Worm (Caenorhabditis elegans): ENCODE measurements around the gene K10D11.7.
A peak's percentile ranks its signal among the peaks of the same experiment; 100 is the strongest.

K10D11.7 gene

ce11 chrIV:13028746-13029673, 33.2 kb upstream of the K10D11.7 start (continued):
- TF ChIP-seq dmd-9 (GFP tag; IDR thresholded peaks at IDR 0.05) (no peak), unc-39 (tag; optimal IDR thresholded peaks at IDR 0.05) (no peak), pqm-1 (tag; optimal IDR thresholded peaks at IDR 0.05) (peak; percentile 56), nhr-28 (tag; optimal IDR thresholded peaks at IDR 0.05) (peak; percentile 8), nhr-10 (tag; optimal IDR thresholded peaks at IDR 0.05) (no peak), aha-1 (tag) (peak; percentile 32), F49E8.2 (tag; optimal IDR thresholded peaks at IDR 0.05; ENCODE audit: borderline replicate concordance) (no peak), skn-1 (tag; optimal IDR thresholded peaks at IDR 0.05) (no peak), mep-1 (tag; optimal IDR thresholded peaks at IDR 0.05) (no peak), ZK546.5 (tag; optimal IDR thresholded peaks at IDR 0.05) (no peak), ces-1 (GFP tag; optimal IDR thresholded peaks at IDR 0.05) (no peak), lin-39 (tag; optimal IDR thresholded peaks at IDR 0.05) (no peak), daf-19 (GFP tag; conservative IDR thresholded peaks at IDR 0.05) (no peak), fos-1 (tag; optimal IDR thresholded peaks at IDR 0.05) (no peak), R02D3.7 (tag; optimal IDR thresholded peaks at IDR 0.05) (no peak), lin-38 (GFP tag; IDR thresholded peaks at IDR 0.05) (no peak; the same call in 1 of the 2 replicates), dve-1 (tag; optimal IDR thresholded peaks at IDR 0.05; ENCODE audit: insufficient read depth) (peak; percentile 7), ceh-20 (GFP tag; IDR thresholded peaks at IDR 0.05) (no peak), ctbp-1 (GFP tag; IDR thresholded peaks at IDR 0.05) (no peak), lir-3 (tag; optimal IDR thresholded peaks at IDR 0.05) (no peak)

DNA sequence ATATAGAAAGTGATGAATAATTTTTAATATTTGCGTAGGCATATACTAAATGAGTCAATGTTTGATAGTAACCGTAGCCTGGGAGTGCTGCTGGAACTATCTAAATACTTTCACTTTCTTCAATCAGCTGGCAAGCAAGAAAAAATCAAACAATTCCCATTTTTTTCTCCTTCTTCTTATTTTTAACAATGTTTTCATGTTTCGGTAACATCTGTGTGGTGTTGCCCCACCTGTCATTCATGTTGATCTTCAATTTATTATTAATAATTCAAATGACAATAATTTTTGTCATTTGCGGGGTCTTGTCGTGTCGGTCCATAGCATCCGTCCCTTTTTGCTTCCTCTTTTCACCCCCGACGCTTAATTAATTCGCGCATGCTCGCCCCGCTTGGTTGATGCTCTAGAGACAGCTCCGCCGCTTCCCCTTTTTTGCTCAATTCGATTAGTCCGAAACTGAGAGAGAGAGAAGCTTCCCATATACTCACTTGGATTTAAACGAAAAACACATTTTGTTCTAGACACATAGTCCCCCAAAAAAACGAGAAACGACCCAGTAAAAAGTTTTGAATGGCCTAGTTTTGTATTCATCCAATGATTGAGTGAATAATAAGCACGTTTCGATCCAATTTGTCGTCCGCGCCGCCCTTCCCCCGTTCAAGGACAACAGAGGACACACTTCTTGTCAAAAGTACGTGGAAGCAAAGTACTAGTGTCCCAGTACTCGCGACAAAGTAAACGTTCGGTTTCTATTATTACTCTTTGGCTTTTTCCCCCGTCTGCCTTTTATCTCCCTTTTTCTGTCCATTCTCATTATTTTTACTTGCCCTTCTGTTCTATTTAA, 32.2 kb upstream of the K10D11.7 start:
- TF ChIP-seq nhr-48 (tag; optimal IDR thresholded peaks at IDR 0.05) (no peak), daf-12 (tag; optimal IDR thresholded peaks at IDR 0.05) (no peak), hmg-1.1 (GFP tag; IDR thresholded peaks at IDR 0.05) (0 out of 2 replicates have a peak, but pooled peaks have one; percentile 5), vab-7 (GFP tag; IDR thresholded peaks at IDR 0.05) (no peak), rbr-2 (tag; optimal IDR thresholded peaks at IDR 0.05) (peak; percentile 7), hlh-11 (tag; optimal IDR thresholded peaks at IDR 0.05) (no peak), unc-62 (GFP tag; optimal IDR thresholded peaks at IDR 0.05 in 1 of 2) (peak in 1 of 2 experiments; percentile 97), unc-62 (tag; optimal IDR thresholded peaks at IDR 0.05) (no peak), F49E8.2 (tag; optimal IDR thresholded peaks at IDR 0.05; ENCODE audit: borderline replicate concordance) (no peak), zfp-2 (tag; optimal IDR thresholded peaks at IDR 0.05) (no peak), F26F4.8 (GFP tag; conservative IDR thresholded peaks at IDR 0.05) (no peak), D1046.2 (GFP tag; IDR thresholded peaks at IDR 0.05) (no peak), Y105C5A.15 (GFP tag; IDR thresholded peaks at IDR 0.05) (no peak), lin-38 (GFP tag; IDR thresholded peaks at IDR 0.05) (no peak), mes-2 (tag; optimal IDR thresholded peaks at IDR 0.05; ENCODE audit: poor library complexity, severe bottlenecking) (peak; percentile 8), Y48G9A.11 (GFP tag; IDR thresholded peaks at IDR 0.05) (no peak), mxl-3 (GFP tag; optimal IDR thresholded peaks at IDR 0.05) (peak; percentile 7), nhr-25 (tag; optimal IDR thresholded peaks at IDR 0.05; ENCODE audit: borderline replicate concordance, insufficient read depth) (peak; percentile 18)

ce11 chrIV:13026762-13027161, 31.0 kb upstream of the K10D11.7 start:
- no peak for TF ChIP-seq Y105C5A.15 (GFP tag; IDR thresholded peaks at IDR 0.05)
- no peak for TF ChIP-seq mes-2 (tag; optimal IDR thresholded peaks at IDR 0.05; ENCODE audit: poor library complexity, severe bottlenecking)
- TF ChIP-seq egl-27 (tag; optimal IDR thresholded peaks at IDR 0.05), result no peak
- TF ChIP-seq hlh-30 (tag; optimal IDR thresholded peaks at IDR 0.05; ENCODE audit: insufficient read depth), result peak; percentile 37
- no peak for TF ChIP-seq cey-2 (tag; optimal IDR thresholded peaks at IDR 0.05; ENCODE audit: borderline replicate concordance, insufficient read depth)
- TF ChIP-seq nhr-48 (tag; optimal IDR thresholded peaks at IDR 0.05), result peak; percentile 95
- TF ChIP-seq Y75B8A.6 (GFP tag; IDR thresholded peaks at IDR 0.05), result no peak
- no peak for TF ChIP-seq daf-16 (GFP tag; optimal IDR thresholded peaks at IDR 0.05)
- peak; percentile 87 for TF ChIP-seq daf-16 (tag; optimal IDR thresholded peaks at IDR 0.05)
- TF ChIP-seq zip-2 (tag; optimal IDR thresholded peaks at IDR 0.05), result peak; percentile 6
- TF ChIP-seq aly-2 (tag; optimal IDR thresholded peaks at IDR 0.05), result no peak
- peak; percentile 21 for TF ChIP-seq mep-1 (tag; optimal IDR thresholded peaks at IDR 0.05)
- TF ChIP-seq mxl-2 (GFP tag; conservative IDR thresholded peaks at IDR 0.05), result peak; percentile 93
- TF ChIP-seq unc-39 (tag; optimal IDR thresholded peaks at IDR 0.05), result no peak
- no peak for TF ChIP-seq dpl-1 (GFP tag; optimal IDR thresholded peaks at IDR 0.05)
- peak; percentile 83 for TF ChIP-seq hlh-11 (tag; optimal IDR thresholded peaks at IDR 0.05)
